Fruit fly (Drosophila melanogaster): ENCODE data around the gene Syn.

Gene Syn

dm6 chr3R:10263972-10264536, 73.6 kb downstream of the Syn start, which contains the start of gene Nuak (continued):
- TF ChIP-seq Mes4 (GFP tag; optimal IDR thresholded peaks at IDR 0.05) (peak; percentile 86), CG2875 (GFP tag; optimal IDR thresholded peaks at IDR 0.05) (peak; percentile 74), btn (GFP tag; optimal IDR thresholded peaks at IDR 0.05) (peak; percentile 45), PHDP (tag; optimal IDR thresholded peaks at IDR 0.05) (peak; percentile 83), Chrac-16 (GFP tag; optimal IDR thresholded peaks at IDR 0.05) (peak; percentile 91), CG4820 (GFP tag; optimal IDR thresholded peaks at IDR 0.05) (peak; percentile 82), CG12236 (GFP tag; optimal IDR thresholded peaks at IDR 0.05) (peak; percentile 79), CG6683 (GFP tag; optimal IDR thresholded peaks at IDR 0.05) (peak; percentile 56), CG1602 (GFP tag; optimal IDR thresholded peaks at IDR 0.05) (peak; percentile 84), CG15073 (GFP tag; optimal IDR thresholded peaks at IDR 0.05) (no peak), lmd (GFP tag; IDR thresholded peaks at IDR 0.05) (no peak), D (optimal IDR thresholded peaks at IDR 0.05) (no peak), D (GFP tag; optimal IDR thresholded peaks at IDR 0.05) (peak; percentile 39), grau (tag; optimal IDR thresholded peaks at IDR 0.05) (peak; percentile 87), CG10431 (GFP tag; optimal IDR thresholded peaks at IDR 0.05) (peak; percentile 42), h (optimal IDR thresholded peaks at IDR 0.05) (no peak), sima (GFP tag; optimal IDR thresholded peaks at IDR 0.05) (peak; percentile 61), dmrt11E (tag; optimal IDR thresholded peaks at IDR 0.05) (peak; percentile 73), fd64A (GFP tag; optimal IDR thresholded peaks at IDR 0.05) (no peak), nau (GFP tag; optimal IDR thresholded peaks at IDR 0.05) (peak; percentile 61), HmgZ (tag; optimal IDR thresholded peaks at IDR 0.05) (peak; percentile 91), Dll (GFP tag; IDR thresholded peaks at IDR 0.05; ENCODE audit: partially characterized antibody) (no peak), pan (optimal IDR thresholded peaks at IDR 0.05) (no peak), pan (GFP tag; optimal IDR thresholded peaks at IDR 0.05 in 1 of 2, IDR thresholded peaks at IDR 0.05 in 1 of 2) (no peak), NK7.1 (GFP tag; optimal IDR thresholded peaks at IDR 0.05) (peak; percentile 82), CG3995 (GFP tag; optimal IDR thresholded peaks at IDR 0.05) (peak; percentile 59), Mad (GFP tag; optimal IDR thresholded peaks at IDR 0.05) (peak; percentile 80), rib (GFP tag; IDR thresholded peaks at IDR 0.05) (no peak), dimm (GFP tag; IDR thresholded peaks at IDR 0.05) (no peak), Pdp1 (GFP tag; optimal IDR thresholded peaks at IDR 0.05) (peak; percentile 98), inv (GFP tag; IDR thresholded peaks at IDR 0.05; ENCODE audit: partially characterized antibody) (no peak), CG7556 (GFP tag; optimal IDR thresholded peaks at IDR 0.05) (peak; percentile 71), gt (GFP tag; IDR thresholded peaks at IDR 0.05) (no peak), CG15601 (tag; optimal IDR thresholded peaks at IDR 0.05) (peak; percentile 100), bsh (GFP tag; optimal IDR thresholded peaks at IDR 0.05) (peak in 1 of 2 experiments; percentile 78), CG32532 (GFP tag; IDR thresholded peaks at IDR 0.05) (no peak), kay (GFP tag; optimal IDR thresholded peaks at IDR 0.05) (peak; percentile 60), Hr51 (GFP tag; optimal IDR thresholded peaks at IDR 0.05) (peak; percentile 77 to 93), D19A (tag; optimal IDR thresholded peaks at IDR 0.05) (peak; percentile 13), ham (GFP tag; IDR thresholded peaks at IDR 0.05) (no peak), BtbVII (GFP tag; optimal IDR thresholded peaks at IDR 0.05) (peak; percentile 28), CG14014 (GFP tag; IDR thresholded peaks at IDR 0.05) (no peak), CG18011 (GFP tag; optimal IDR thresholded peaks at IDR 0.05) (peak; percentile 75), dati (GFP tag; IDR thresholded peaks at IDR 0.05) (no peak), sug (tag; optimal IDR thresholded peaks at IDR 0.05) (peak; percentile 90), ash1 (GFP tag; optimal IDR thresholded peaks at IDR 0.05) (no peak), so (GFP tag; IDR thresholded peaks at IDR 0.05) (no peak), CG11398 (GFP tag; optimal IDR thresholded peaks at IDR 0.05) (peak; percentile 72), Oli (tag; optimal IDR thresholded peaks at IDR 0.05) (peak; percentile 62), ara (GFP tag; IDR thresholded peaks at IDR 0.05) (no peak), CG9932 (GFP tag; IDR thresholded peaks at IDR 0.05) (no peak)

Measured in whole organism, embryonic.